Fruit fly (Drosophila melanogaster) whole organism, embryonic: ENCODE measurements around the gene CG33502.
"Not testable (repeated sequence)": the region's sequence is repeated elsewhere in the genome, so short reads cannot be mapped to it uniquely, and the experiment has no call there.

Experiments
- Atf3 ChIP-seq: fragments of 200-800 bp; sonication (Bioruptor generic); optimal IDR thresholded peaks from 3 replicates; lab custom pipeline; 2016; ENCODE audit warnings: missing biosample characterization, missing genetic modification characterization
- BEAF-32 ChIP-seq: fragments of 200-800 bp; sonication (Bioruptor generic); optimal IDR thresholded peaks from 3 replicates; lab custom pipeline; 2017; ENCODE audit warnings: missing biosample characterization, missing genetic modification characterization, mild to moderate bottlenecking, moderate library complexity, missing genetic modification reagents
- Bgb ChIP-seq: fragments of 200-800 bp; sonication (Bioruptor generic); IDR thresholded peaks from 2 replicates; pipeline ENCODE4 v1.3.6; 2022; ENCODE audit warnings: missing biosample characterization, missing genetic modification characterization; ENCODE audit not compliant: partially characterized antibody
- Bteb2 ChIP-seq: fragments of 200-800 bp; sonication (Bioruptor generic); optimal IDR thresholded peaks from 2 replicates; lab custom pipeline; 2016; ENCODE audit warnings: missing biosample characterization, missing genetic modification characterization
- CG1024 ChIP-seq: fragments of 200-800 bp; sonication (Bioruptor generic); IDR thresholded peaks from 2 replicates; pipeline ENCODE4 v1.3.6; 2022; ENCODE audit warnings: missing biosample characterization, missing genetic modification characterization
- CG10366 ChIP-seq: fragments of 200-800 bp; sonication (Bioruptor generic); IDR thresholded peaks from 2 replicates; pipeline ENCODE4 v1.3.6; 2022; ENCODE audit warnings: missing biosample characterization, missing genetic modification characterization
- CG10959 ChIP-seq: fragments of 200-800 bp; sonication (Bioruptor generic); IDR thresholded peaks from 2 replicates; pipeline ENCODE4 v1.3.6; 2022; ENCODE audit warnings: missing biosample characterization, missing genetic modification characterization
- CG11085 ChIP-seq: fragments of 200-800 bp; sonication (Bioruptor generic); IDR thresholded peaks from 2 replicates; pipeline ENCODE4 v1.3.6; 2022; ENCODE audit warnings: missing biosample characterization, missing genetic modification characterization
- CG11093 ChIP-seq: fragments of 200-800 bp; sonication (Bioruptor generic); IDR thresholded peaks from 3 replicates; pipeline ENCODE4 v1.3.6; 2022; ENCODE audit warnings: missing biosample characterization, missing genetic modification characterization
- CG12219 ChIP-seq: fragments of 200-800 bp; sonication (Bioruptor generic); optimal IDR thresholded peaks from 3 replicates; lab custom pipeline; 2018; ENCODE audit warnings: missing biosample characterization, mild to moderate bottlenecking, missing genetic modification characterization
- CG12942 ChIP-seq: fragments of 200-800 bp; sonication (Bioruptor generic); optimal IDR thresholded peaks from 3 replicates; lab custom pipeline; 2016; ENCODE audit warnings: missing biosample characterization, missing genetic modification characterization
- CG14441 ChIP-seq: fragments of 200-800 bp; sonication (Bioruptor generic); IDR thresholded peaks from 2 replicates; pipeline ENCODE4 v1.3.6; 2022; ENCODE audit warnings: missing biosample characterization, missing genetic modification characterization
- CG14667 ChIP-seq: fragments of 200-800 bp; sonication (Bioruptor generic); IDR thresholded peaks from 2 replicates; pipeline ENCODE4 v1.3.6; 2022; ENCODE audit warnings: missing biosample characterization, missing genetic modification characterization
- CG14965 ChIP-seq: fragments of 200-800 bp; sonication (Bioruptor generic); optimal IDR thresholded peaks from 2 replicates; lab custom pipeline; 2016; ENCODE audit warnings: missing biosample characterization, missing genetic modification characterization, borderline replicate concordance
- CG17186 ChIP-seq: fragments of 200-800 bp; sonication (Bioruptor generic); optimal IDR thresholded peaks from 3 replicates; lab custom pipeline; 2017; ENCODE audit warnings: missing biosample characterization, missing genetic modification reagents, missing genetic modification characterization
- CG17802 ChIP-seq: fragments of 200-800 bp; sonication (Bioruptor generic); optimal IDR thresholded peaks from 2 replicates; lab custom pipeline; 2018; ENCODE audit warnings: missing biosample characterization, mild to moderate bottlenecking, missing genetic modification characterization, moderate library complexity
- CG17829 ChIP-seq: fragments of 200-800 bp; optimal IDR thresholded peaks from 2 replicates; lab custom pipeline; 2019; ENCODE audit warnings: missing biosample characterization, mild to moderate bottlenecking, missing genetic modification characterization, moderate library complexity
- CG2199 ChIP-seq: fragments of 200-800 bp; sonication (Bioruptor generic); IDR thresholded peaks from 3 replicates; pipeline ENCODE4 v1.3.6; 2022; ENCODE audit warnings: missing biosample characterization, missing genetic modification characterization
- CG3847 ChIP-seq: fragments of 200-800 bp; sonication (Bioruptor generic); IDR thresholded peaks from 2 replicates; pipeline ENCODE4 v1.3.6; 2022; ENCODE audit warnings: missing biosample characterization, missing genetic modification characterization
- CG3995 ChIP-seq: fragments of 200-800 bp; sonication (Bioruptor generic); optimal IDR thresholded peaks from 3 replicates; lab custom pipeline; 2016; ENCODE audit warnings: missing biosample characterization, missing genetic modification characterization
- CG6765 ChIP-seq: fragments of 200-800 bp; sonication (Bioruptor generic); optimal IDR thresholded peaks from 3 replicates; lab custom pipeline; 2017; ENCODE audit warnings: missing biosample characterization, mild to moderate bottlenecking, missing genetic modification characterization
- CG7786 ChIP-seq: fragments of 200-800 bp; sonication (Bioruptor generic); optimal IDR thresholded peaks from 2 replicates; lab custom pipeline; 2016; ENCODE audit warnings: missing biosample characterization, missing genetic modification characterization
- CTCF ChIP-seq: fragments of 200-800 bp; sonication (Bioruptor generic); optimal IDR thresholded peaks from 2 replicates; lab custom pipeline; 2017; ENCODE audit warnings: missing biosample characterization, mild to moderate bottlenecking, missing genetic modification characterization, moderate library complexity
- Drgx ChIP-seq: fragments of 200-800 bp; sonication (Bioruptor generic); IDR thresholded peaks from 2 replicates; pipeline ENCODE4 v1.3.6; 2022; ENCODE audit warnings: missing biosample characterization, missing genetic modification characterization
- Eip74EF ChIP-seq, 2 experiments: fragments of 200-800 bp in 1 of 2; fragments of >200 bp in 1 of 2; sonication (Bioruptor generic) in 1 of 2; optimal IDR thresholded peaks; 2 replicates each; lab custom pipeline; 2017 to 2019; ENCODE audit warnings: missing biosample characterization in 2 of 2, missing genetic modification characterization in 2 of 2, mild to moderate bottlenecking in 1 of 2, moderate library complexity in 1 of 2
- Gug ChIP-seq: fragments of 200-800 bp; sonication (Bioruptor generic); IDR thresholded peaks from 4 replicates; pipeline ENCODE4 v1.3.6; 2022; ENCODE audit warnings: missing biosample characterization, missing genetic modification characterization
- H2.0 ChIP-seq: fragments of 200-800 bp; sonication (Bioruptor generic); IDR thresholded peaks from 2 replicates; pipeline ENCODE4 v1.3.6; 2022; ENCODE audit warnings: missing biosample characterization, missing genetic modification characterization
- Hr78 ChIP-seq, 2 experiments: fragments of 200-800 bp in 1 of 2; fragments of >200 bp in 1 of 2; sonication (Bioruptor generic) in 1 of 2; optimal IDR thresholded peaks; 2 replicates each; lab custom pipeline; 2017 to 2019; ENCODE audit warnings: missing biosample characterization in 2 of 2, missing genetic modification characterization in 2 of 2, mild to moderate bottlenecking in 1 of 2, moderate library complexity in 1 of 2
- Hsf ChIP-seq: fragments of 200-800 bp; sonication (Bioruptor generic); optimal IDR thresholded peaks from 3 replicates; lab custom pipeline; 2016; ENCODE audit warnings: missing biosample characterization, missing genetic modification characterization
- Lhr ChIP-seq: fragments of 200-800 bp; sonication (Bioruptor generic); optimal IDR thresholded peaks from 3 replicates; lab custom pipeline; 2017; ENCODE audit warnings: mild to moderate bottlenecking, missing biosample characterization, missing genetic modification reagents, missing genetic modification characterization
- Max ChIP-seq: fragments of 200-800 bp; sonication (Bioruptor generic); optimal IDR thresholded peaks from 2 replicates; lab custom pipeline; 2016; ENCODE audit warnings: missing biosample characterization, mild to moderate bottlenecking, missing genetic modification characterization
- Mes4 ChIP-seq: fragments of 200-800 bp; sonication (Bioruptor generic); optimal IDR thresholded peaks from 2 replicates; lab custom pipeline; 2016; ENCODE audit warnings: missing biosample characterization, missing genetic modification characterization
- Myb ChIP-seq: fragments of 200-800 bp; sonication (Bioruptor generic); optimal IDR thresholded peaks from 2 replicates; lab custom pipeline; 2016; ENCODE audit warnings: missing biosample characterization, missing genetic modification characterization
- Oaz ChIP-seq: fragments of 200-800 bp; sonication (Bioruptor generic); IDR thresholded peaks from 2 replicates; pipeline ENCODE4 v1.3.6; 2022; ENCODE audit warnings: missing biosample characterization, missing genetic modification characterization
- Oli ChIP-seq: fragments of 200-800 bp; sonication (Bioruptor generic); optimal IDR thresholded peaks from 2 replicates; lab custom pipeline; 2018; ENCODE audit warnings: missing biosample characterization, mild to moderate bottlenecking, missing genetic modification characterization, moderate library complexity
- Sin3A ChIP-seq: fragments of >200 bp; optimal IDR thresholded peaks from 2 replicates; lab custom pipeline; 2018
- Spps ChIP-seq: fragments of 200-800 bp; sonication (Bioruptor generic); optimal IDR thresholded peaks from 2 replicates; lab custom pipeline; 2018; ENCODE audit warnings: missing biosample characterization, mild to moderate bottlenecking, missing genetic modification characterization
- bigmax ChIP-seq: fragments of 200-800 bp; sonication (Bioruptor generic); optimal IDR thresholded peaks from 2 replicates; lab custom pipeline; 2018; ENCODE audit warnings: missing biosample characterization, mild to moderate bottlenecking, missing genetic modification characterization
- dimm ChIP-seq: fragments of 200-800 bp; sonication (Bioruptor generic); IDR thresholded peaks from 2 replicates; pipeline ENCODE4 v1.3.6; 2022; ENCODE audit warnings: missing biosample characterization, missing genetic modification characterization
- exex ChIP-seq: fragments of 200-800 bp; sonication (Bioruptor generic); optimal IDR thresholded peaks from 4 replicates; lab custom pipeline; 2018; ENCODE audit warnings: missing biosample characterization, mild to moderate bottlenecking, missing genetic modification characterization, moderate library complexity
- gro ChIP-seq: fragments of 200-800 bp; sonication (Bioruptor generic); optimal IDR thresholded peaks from 2 replicates; lab custom pipeline; 2016; ENCODE audit warnings: missing biosample characterization, missing genetic modification characterization
- lilli ChIP-seq: fragments of 200-800 bp; sonication (Bioruptor generic); optimal IDR thresholded peaks from 3 replicates; lab custom pipeline; 2016; ENCODE audit warnings: missing biosample characterization, missing genetic modification characterization
- lov ChIP-seq, 2 experiments: fragments of 200-800 bp in 1 of 2; fragments of >200 bp in 1 of 2; sonication (Bioruptor generic) in 1 of 2; IDR thresholded peaks in 1 of 2; optimal IDR thresholded peaks in 1 of 2; 2 replicates in 1 of 2; 3 replicates in 1 of 2; pipeline versions ENCODE4 v1.3.6 to Lab custom; 2017 to 2022; ENCODE audit warnings: missing biosample characterization in 1 of 2, missing genetic modification characterization in 1 of 2
- otp ChIP-seq: fragments of 200-800 bp; sonication (Bioruptor generic); IDR thresholded peaks from 3 replicates; pipeline ENCODE4, ENCODE4 v1.3.6; 2022; ENCODE audit warnings: missing biosample characterization, missing genetic modification characterization
- prd ChIP-seq, 3 experiments: fragments of >200 bp in 2 of 3; fragments of 200-800 bp in 1 of 3; sonication (Bioruptor generic) in 1 of 3; optimal IDR thresholded peaks in 2 of 3; IDR thresholded peaks in 1 of 3; 2 replicates in 2 of 3; 3 replicates in 1 of 3; pipeline versions ENCODE4 v1.3.6 to Lab custom; 2017 to 2022; ENCODE audit warnings: missing biosample characterization in 1 of 3, missing genetic modification characterization in 1 of 3
- pzg ChIP-seq: fragments of 200-800 bp; sonication (Bioruptor generic); optimal IDR thresholded peaks from 3 replicates; lab custom pipeline; 2018; ENCODE audit warnings: missing biosample characterization, mild to moderate bottlenecking, missing genetic modification characterization, moderate library complexity
- slp2 ChIP-seq: fragments of 200-800 bp; sonication (Bioruptor generic); optimal IDR thresholded peaks from 2 replicates; lab custom pipeline; 2016; ENCODE audit warnings: missing biosample characterization, missing genetic modification characterization
- tio ChIP-seq: fragments of 200-800 bp; sonication (Bioruptor generic); optimal IDR thresholded peaks from 2 replicates; lab custom pipeline; 2017; ENCODE audit warnings: missing biosample characterization, missing genetic modification characterization, inconsistent platforms
- tup ChIP-seq: fragments of 200-800 bp; sonication (Bioruptor generic); optimal IDR thresholded peaks from 2 replicates; lab custom pipeline; 2016; ENCODE audit warnings: missing biosample characterization, mild to moderate bottlenecking, missing genetic modification characterization, moderate library complexity
- wor ChIP-seq: fragments of 200-800 bp; sonication (Bioruptor generic); IDR thresholded peaks from 2 replicates; pipeline ENCODE4 v1.3.6; 2022; ENCODE audit warnings: missing biosample characterization, missing genetic modification characterization

The CG33502 gene

DNA sequence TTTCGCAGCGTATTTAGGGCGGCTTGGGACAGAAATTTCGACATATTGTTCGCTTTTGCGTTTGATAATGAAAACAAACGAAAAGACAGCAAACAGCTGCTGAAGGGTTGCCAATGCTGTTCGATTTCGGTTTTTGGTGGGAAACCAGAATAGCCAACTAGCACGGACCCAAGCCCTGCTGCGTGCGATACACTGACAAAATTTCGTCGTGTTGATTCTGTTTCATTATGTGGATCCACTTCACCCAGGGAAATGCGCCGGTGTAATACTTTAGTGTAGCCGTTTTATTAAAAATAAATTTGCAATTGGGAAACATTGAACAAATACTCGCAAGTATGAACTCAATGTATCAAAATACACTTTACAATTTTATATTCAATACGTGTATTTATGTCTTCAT, at the start of gene CG33502:
Gene CG33502, minus strand, starts transcription at position 101 of the 400 bp plus-strand sequence.
- TF ChIP-seq Gug (GFP tag; lab: Robert Waterston, UW); Spps (tag; lab: Kevin White, UChicago); Oaz (GFP tag; lab: Robert Waterston, UW): not testable (repeated sequence)

DNA sequence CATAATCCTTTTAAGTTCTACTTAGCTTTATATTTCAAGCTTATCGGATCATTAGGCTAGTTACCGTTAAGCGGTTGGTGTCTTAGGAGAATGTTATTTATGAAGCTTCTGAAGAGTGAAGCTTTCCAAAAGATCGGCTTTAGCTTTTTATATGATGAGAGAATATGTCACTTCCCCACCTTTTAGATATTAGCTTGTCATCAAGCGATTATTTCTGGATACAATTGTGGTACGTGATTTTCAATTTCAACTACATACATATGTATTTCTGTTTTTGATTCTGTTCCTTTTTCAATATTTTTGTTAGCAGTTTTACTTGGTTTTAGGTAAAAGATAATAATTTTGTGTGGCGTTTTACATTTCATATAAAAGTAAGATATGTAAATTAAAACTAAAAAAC, 21.5 kb upstream of the CG33502 start:
- TF ChIP-seq CG2199 (0 out of 3 replicates have a peak, but pooled peaks have one; percentile 13), CG14441 (GFP tag; lab: Robert Waterston, UW) (no peak), CG10366 (GFP tag; lab: Robert Waterston, UW) (no peak), prd (optimal IDR thresholded peaks at IDR 0.05; lab: Kevin White, UChicago) (no peak), prd (GFP tag; IDR thresholded peaks at IDR 0.05; lab: Robert Waterston, UW) (no peak), CG6765 (no peak), CG7786 (GFP tag; lab: Kevin White, UChicago) (no peak), CG10959 (GFP tag; lab: Robert Waterston, UW) (no peak), lilli (GFP tag; lab: Kevin White, UChicago) (no peak), CG3847 (GFP tag; lab: Robert Waterston, UW) (no peak), Lhr (peak; percentile 8), Sin3A (lab: Kevin White, UChicago) (no peak), Hsf (no peak), CTCF (peak; percentile 31), exex (tag; lab: Kevin White, UChicago) (no peak), Atf3 (no peak), CG17829 (tag; lab: Kevin White, UChicago) (no peak), tio (GFP tag; lab: Kevin White, UChicago) (no peak), otp (GFP tag; lab: Robert Waterston, UW) (no peak), CG11085 (GFP tag; lab: Robert Waterston, UW) (no peak), Drgx (GFP tag; lab: Robert Waterston, UW) (no peak), CG14965 (GFP tag; lab: Kevin White, UChicago) (no peak), dimm (GFP tag; lab: Robert Waterston, UW) (no peak), Oli (tag; lab: Kevin White, UChicago) (no peak), lov (optimal IDR thresholded peaks at IDR 0.05; lab: Kevin White, UChicago) (no peak), lov (GFP tag; IDR thresholded peaks at IDR 0.05; lab: Robert Waterston, UW) (no peak), pzg (GFP tag; lab: Kevin White, UChicago) (peak; percentile 0), tup (no peak), CG3995 (GFP tag; lab: Kevin White, UChicago) (peak; percentile 23), CG17186 (GFP tag; lab: Kevin White, UChicago) (no peak), Bgb (no peak), slp2 (no peak), Myb (peak; percentile 7), Hr78 (GFP tag; optimal IDR thresholded peaks at IDR 0.05; lab: Kevin White, UChicago) (no peak), H2.0 (no peak), bigmax (GFP tag; lab: Kevin White, UChicago) (no peak), CG12942 (GFP tag; lab: Kevin White, UChicago) (no peak), Max (GFP tag; lab: Kevin White, UChicago) (no peak), Bteb2 (no peak), BEAF-32 (peak; percentile 13), CG17802 (tag; lab: Kevin White, UChicago) (peak; percentile 61), CG14667 (GFP tag; lab: Robert Waterston, UW) (no peak), Eip74EF (GFP tag; optimal IDR thresholded peaks at IDR 0.05; lab: Kevin White, UChicago) (no peak), CG1024 (GFP tag; lab: Robert Waterston, UW) (no peak; the same call in 1 of the 2 replicates), wor (GFP tag; lab: Robert Waterston, UW) (no peak), CG11093 (GFP tag; lab: Robert Waterston, UW) (no peak), gro (GFP tag; lab: Kevin White, UChicago) (no peak), Mes4 (GFP tag; lab: Kevin White, UChicago) (no peak), CG12219 (GFP tag; lab: Kevin White, UChicago) (no peak)
